Worm (Caenorhabditis elegans) whole organism, L3 larva: Measurements from ENCODE around the gene vdac-1.
A peak's percentile ranks its signal among the peaks of the same experiment; 100 is the strongest.

ENCODE experiments used
- R02D3.7 ChIP-seq: fragments of 150-350 bp; optimal IDR thresholded peaks from 2 replicates; lab custom pipeline; 2014; ENCODE audit warnings: missing biosample characterization, missing genetic modification characterization
- aly-2 ChIP-seq: fragments of 150-350 bp; optimal IDR thresholded peaks from 2 replicates; lab custom pipeline; 2014; ENCODE audit warnings: missing biosample characterization, missing genetic modification characterization
- ama-1 ChIP-seq: fragments of 150-350 bp; optimal IDR thresholded peaks from 2 replicates; lab custom pipeline; 2018
- ceh-28 ChIP-seq: fragments of 150-350 bp; optimal IDR thresholded peaks from 2 replicates; lab custom pipeline; 2014; ENCODE audit warnings: missing biosample characterization, missing genetic modification reagents, missing genetic modification characterization
- ceh-82 ChIP-seq: fragments of 150-350 bp; optimal IDR thresholded peaks from 2 replicates; lab custom pipeline; 2014; ENCODE audit warnings: missing biosample characterization, missing genetic modification characterization
- ceh-9 ChIP-seq: sonication (generic microtip); optimal IDR thresholded peaks from 2 replicates; lab custom pipeline; 2018; ENCODE audit warnings: missing biosample characterization, missing genetic modification characterization
- egl-5 ChIP-seq: fragments of 150-350 bp; optimal IDR thresholded peaks from 2 replicates; lab custom pipeline; 2017; ENCODE audit warnings: missing biosample characterization, missing genetic modification reagents, missing genetic modification characterization, inconsistent platforms
- elt-2 ChIP-seq: sonication (generic microtip); optimal IDR thresholded peaks from 2 replicates; lab custom pipeline; 2016; ENCODE audit warnings: missing genetic modification reagents, mild to moderate bottlenecking, missing genetic modification characterization, missing compliant biosample characterization
- eor-1 ChIP-seq, 2 experiments: fragments of 150-350 bp; optimal IDR thresholded peaks; 2 replicates each; lab custom pipeline; 2014 to 2018; ENCODE audit warnings: missing biosample characterization in 2 of 2, missing genetic modification characterization in 2 of 2
- fkh-10 ChIP-seq: sonication (generic microtip); optimal IDR thresholded peaks from 2 replicates; lab custom pipeline; 2017; ENCODE audit warnings: missing biosample characterization, missing genetic modification reagents, missing genetic modification characterization
- fkh-2 ChIP-seq: fragments of 150-350 bp; optimal IDR thresholded peaks from 2 replicates; lab custom pipeline; 2014; ENCODE audit warnings: missing biosample characterization, missing genetic modification reagents, missing genetic modification characterization
- fos-1 ChIP-seq: fragments of 150-350 bp; optimal IDR thresholded peaks from 2 replicates; lab custom pipeline; 2014; ENCODE audit warnings: missing biosample characterization, missing genetic modification characterization
- hmg-11 ChIP-seq: sonication (generic microtip); optimal IDR thresholded peaks from 2 replicates; lab custom pipeline; 2016; ENCODE audit warnings: missing genetic modification characterization, missing compliant biosample characterization
- jun-1 ChIP-seq: fragments of 150-350 bp; optimal IDR thresholded peaks from 2 replicates; lab custom pipeline; 2014; ENCODE audit warnings: missing biosample characterization, missing genetic modification reagents, missing genetic modification characterization
- lin-39 ChIP-seq: fragments of 150-350 bp; optimal IDR thresholded peaks from 2 replicates; lab custom pipeline; 2018; ENCODE audit warnings: missing biosample characterization, missing genetic modification reagents, missing genetic modification characterization
- lsy-12 ChIP-seq: sonication (generic microtip); optimal IDR thresholded peaks from 2 replicates; lab custom pipeline; 2016; ENCODE audit warnings: mild to moderate bottlenecking, missing genetic modification characterization, missing compliant biosample characterization
- mdl-1 ChIP-seq: fragments of 150-350 bp; optimal IDR thresholded peaks from 2 replicates; lab custom pipeline; 2014; ENCODE audit warnings: missing biosample characterization, missing genetic modification characterization
- nfya-1 ChIP-seq: sonication (generic microtip); optimal IDR thresholded peaks from 2 replicates; lab custom pipeline; 2017; ENCODE audit warnings: missing genetic modification characterization, mild to moderate bottlenecking, missing compliant biosample characterization, antibody characterized with exemption, moderate library complexity; ENCODE audit not compliant: insufficient read depth
- nhr-12 ChIP-seq: fragments of 150-350 bp; optimal IDR thresholded peaks from 2 replicates; lab custom pipeline; 2014; ENCODE audit warnings: missing biosample characterization, missing genetic modification characterization
- nhr-23 ChIP-seq: fragments of 150-350 bp; optimal IDR thresholded peaks from 2 replicates; lab custom pipeline; 2014; ENCODE audit warnings: missing biosample characterization, missing genetic modification reagents, missing genetic modification characterization
- nhr-237 ChIP-seq: fragments of 150-350 bp; optimal IDR thresholded peaks from 2 replicates; lab custom pipeline; 2014; ENCODE audit warnings: missing biosample characterization, missing genetic modification characterization
- nhr-43 ChIP-seq: sonication (generic microtip); optimal IDR thresholded peaks from 2 replicates; lab custom pipeline; 2016; ENCODE audit warnings: mild to moderate bottlenecking, missing genetic modification characterization, missing compliant biosample characterization; ENCODE audit not compliant: poor library complexity, severe bottlenecking
- pha-4 ChIP-seq: fragments of 150-350 bp; optimal IDR thresholded peaks from 2 replicates; lab custom pipeline; 2014; ENCODE audit warnings: missing biosample characterization, missing genetic modification reagents, missing genetic modification characterization
- pqm-1 ChIP-seq: fragments of 150-350 bp; optimal IDR thresholded peaks from 2 replicates; lab custom pipeline; 2017; ENCODE audit warnings: missing biosample characterization, missing genetic modification characterization, inconsistent platforms
- sea-2 ChIP-seq: fragments of 150-350 bp; sonication (generic microtip); optimal IDR thresholded peaks from 4 replicates; lab custom pipeline; 2014; ENCODE audit warnings: missing biosample characterization, missing genetic modification reagents, missing genetic modification characterization
- skn-1 ChIP-seq: fragments of 150-350 bp; optimal IDR thresholded peaks from 2 replicates; lab custom pipeline; 2014; ENCODE audit warnings: missing biosample characterization, missing genetic modification characterization
- snpc-4 ChIP-seq: fragments of 150-350 bp; optimal IDR thresholded peaks from 2 replicates; lab custom pipeline; 2014; ENCODE audit warnings: missing biosample characterization, missing genetic modification characterization
- tbx-2 ChIP-seq: sonication (generic microtip); optimal IDR thresholded peaks from 2 replicates; lab custom pipeline; 2016; ENCODE audit warnings: mild to moderate bottlenecking, missing genetic modification characterization, missing compliant biosample characterization
- unc-39 ChIP-seq: sonication (generic microtip); optimal IDR thresholded peaks from 4 replicates; lab custom pipeline; 2017; ENCODE audit warnings: missing biosample characterization, missing genetic modification characterization
- zag-1 ChIP-seq: fragments of 150-350 bp; optimal IDR thresholded peaks from 2 replicates; lab custom pipeline; 2014; ENCODE audit warnings: missing biosample characterization, missing genetic modification characterization
- ztf-11 ChIP-seq: fragments of 150-350 bp; optimal IDR thresholded peaks from 2 replicates; lab custom pipeline; 2014; ENCODE audit warnings: missing biosample characterization, missing genetic modification characterization

Gene vdac-1

DNA sequence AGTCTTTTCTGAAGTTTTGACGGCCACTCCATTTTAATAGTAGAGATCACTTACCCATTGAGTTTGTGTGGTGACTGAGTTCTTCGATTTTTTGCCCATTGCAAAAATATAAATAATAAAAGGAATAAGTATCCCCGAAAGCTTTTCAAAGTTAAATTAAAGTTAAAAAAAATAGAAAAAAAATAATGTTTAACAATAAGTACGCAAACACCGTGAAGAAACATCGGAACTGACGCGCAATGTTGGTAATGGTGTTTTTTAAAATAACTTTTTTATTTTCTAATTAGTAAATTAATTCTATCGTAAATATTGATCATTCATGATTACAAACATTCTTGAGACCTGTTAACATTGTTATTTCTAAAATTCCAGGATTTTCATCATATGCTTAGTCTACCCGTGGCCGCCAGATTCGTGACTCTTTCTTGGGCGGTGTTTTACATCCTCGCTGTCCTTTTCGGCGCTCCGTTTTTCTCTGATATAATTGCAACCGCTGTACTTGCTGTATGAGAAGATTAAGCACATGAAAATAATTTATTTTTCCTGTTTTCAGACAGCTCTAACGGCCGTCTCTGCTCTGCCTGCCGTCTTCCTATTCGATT, 48.7 kb upstream of the vdac-1 start, which contains the start of the genes F49E8.7, F49E8.8 and nprl-2:
Gene F49E8.7 (minus strand): TSS at position 101 of the 602 bp plus-strand sequence.
Gene F49E8.8 (plus strand): TSS at position 373 of the 602 bp plus-strand sequence.
Gene nprl-2 (plus strand): TSS at position 552 of the 602 bp plus-strand sequence.
- TF ChIP-seq pha-4 (tag; lab: Kevin White, UChicago) (peak; percentile 32), fos-1 (tag; lab: Kevin White, UChicago) (no peak), ztf-11 (no peak)

DNA sequence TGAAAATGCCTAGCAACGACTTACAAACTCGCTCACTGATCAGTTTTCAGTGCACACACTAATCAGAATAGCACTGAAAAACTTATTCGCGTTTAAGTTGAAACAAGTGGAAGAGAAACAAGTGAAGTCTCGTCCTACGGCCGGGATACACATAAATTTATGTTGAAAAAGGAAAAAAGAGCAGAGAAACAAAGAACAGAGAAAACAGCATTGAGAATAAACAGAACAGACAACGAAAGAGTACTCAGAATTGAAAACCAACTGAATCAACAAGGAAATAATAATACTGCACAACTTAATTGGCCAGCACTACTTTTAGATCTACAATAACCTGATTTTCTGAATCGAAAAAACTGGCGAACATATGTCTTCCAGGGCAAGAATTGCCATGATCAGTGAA, 46.7 kb upstream of the vdac-1 start, which contains the start of gene F49E8.6:
Gene F49E8.6 (minus strand): TSS at position 317 of the 400 bp plus-strand sequence.
- TF ChIP-seq tbx-2 (tag; lab: Kevin White, UChicago), result no peak
- TF ChIP-seq pha-4 (tag; lab: Kevin White, UChicago), result peak; percentile 57
- peak; percentile 6 for TF ChIP-seq nfya-1

ce11 chrIV:7552958-7553553, 45.4 kb upstream of the vdac-1 start, which contains the start of gene dif-1:
Gene dif-1, minus strand, starts transcription at chrIV:7553008.
- TF ChIP-seq pha-4 (tag; lab: Kevin White, UChicago) (peak; percentile 55), nfya-1 (peak; percentile 93), ceh-28 (peak; percentile 26), snpc-4 (peak; percentile 41), pqm-1 (tag; lab: Kevin White, UChicago) (peak; percentile 70), nhr-23 (tag; lab: Kevin White, UChicago) (no peak), ama-1 (lab: Kevin White, UChicago) (peak; percentile 59), nhr-12 (tag; lab: Kevin White, UChicago) (no peak), zag-1 (tag; lab: Kevin White, UChicago) (no peak), jun-1 (peak; percentile 65), aly-2 (tag; lab: Kevin White, UChicago) (no peak), sea-2 (GFP tag; lab: Kevin White, UChicago) (no peak), skn-1 (tag; lab: Kevin White, UChicago) (peak; percentile 21), elt-2 (tag; lab: Kevin White, UChicago) (peak; percentile 83)

DNA sequence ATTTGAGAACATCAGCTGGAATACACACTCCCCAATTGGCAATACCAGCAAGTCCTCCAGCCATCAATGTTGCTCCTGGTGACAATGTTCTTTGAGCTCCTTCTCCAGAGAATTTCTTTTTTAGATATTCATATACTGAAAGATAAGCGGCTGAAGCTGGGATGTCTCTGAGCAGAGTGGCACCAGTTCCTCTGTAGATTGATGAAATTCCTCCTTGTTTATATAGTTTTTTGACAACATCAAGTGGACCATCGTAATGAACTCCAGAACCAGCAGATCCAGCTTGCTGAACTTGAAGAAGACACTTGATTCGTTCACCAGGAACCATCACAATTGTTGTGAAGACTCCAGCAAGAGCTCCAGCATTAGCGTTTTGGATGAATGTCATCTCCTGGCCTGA, 44.4 kb upstream of the vdac-1 start:
- TF ChIP-seq jun-1 (no peak), unc-39 (tag; lab: Kevin White, UChicago) (no peak), zag-1 (tag; lab: Kevin White, UChicago) (no peak), fos-1 (tag; lab: Kevin White, UChicago) (no peak), ceh-82 (tag; lab: Kevin White, UChicago) (no peak), egl-5 (no peak), ceh-28 (no peak), nhr-237 (no peak), eor-1 (tag; optimal IDR thresholded peaks at IDR 0.05; lab: Kevin White, UChicago) (no peak), ztf-11 (no peak), pqm-1 (tag; lab: Kevin White, UChicago) (no peak), aly-2 (tag; lab: Kevin White, UChicago) (no peak), R02D3.7 (tag; lab: Kevin White, UChicago) (no peak), mdl-1 (tag; lab: Kevin White, UChicago) (no peak)

ce11 chrIV:7551254-7551653, 43.6 kb upstream of the vdac-1 start:
- no peak for TF ChIP-seq nhr-12 (tag; lab: Kevin White, UChicago)
- TF ChIP-seq lin-39, result no peak
- no peak for TF ChIP-seq unc-39 (tag; lab: Kevin White, UChicago)
- TF ChIP-seq fkh-2 (tag; lab: Kevin White, UChicago), result no peak
- TF ChIP-seq elt-2 (tag; lab: Kevin White, UChicago), result peak; percentile 9
- TF ChIP-seq nhr-43 (tag; lab: Kevin White, UChicago), result peak; percentile 38
- TF ChIP-seq ama-1 (lab: Kevin White, UChicago), result no peak
- TF ChIP-seq tbx-2 (tag; lab: Kevin White, UChicago), result no peak
- TF ChIP-seq fkh-10 (GFP tag; lab: Kevin White, UChicago), result no peak
- no peak for TF ChIP-seq sea-2 (GFP tag; lab: Kevin White, UChicago)
- no peak for TF ChIP-seq skn-1 (tag; lab: Kevin White, UChicago)

- TF ChIP-seq ceh-9 (tag; lab: Kevin White, UChicago) (no peak), aly-2 (tag; lab: Kevin White, UChicago) (no peak), ceh-82 (tag; lab: Kevin White, UChicago) (no peak), ceh-28 (no peak), lsy-12 (no peak), pqm-1 (tag; lab: Kevin White, UChicago) (peak; percentile 45), hmg-11 (tag; lab: Kevin White, UChicago) (no peak)
Measured at ce11 chrIV:7550445-7550844, 42.8 kb upstream of the vdac-1 start, which contains the start of gene pam-1. Gene pam-1, minus strand, starts transcription at chrIV:7550812.
